Fruit fly (Drosophila melanogaster): ENCODE measurements around the gene tws.

DNA sequence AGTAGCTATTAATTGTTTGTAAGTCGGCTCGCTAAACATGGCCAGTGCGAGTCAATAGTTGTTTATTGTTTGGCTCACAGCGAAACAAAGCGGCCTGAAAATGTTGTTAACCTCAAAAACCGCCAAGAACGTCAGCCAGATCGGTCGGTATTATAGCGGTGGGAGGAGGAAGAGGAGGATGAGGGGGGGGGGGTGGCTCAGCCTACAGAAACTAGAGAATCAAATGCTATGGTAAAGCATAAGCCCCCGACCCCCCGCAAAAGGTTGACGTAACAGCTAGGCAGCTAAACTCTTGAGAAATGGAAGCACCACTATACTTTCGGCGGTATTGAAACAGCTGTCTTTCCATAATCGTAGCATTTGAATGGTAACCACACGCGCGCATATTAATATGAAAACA is 672 bp downstream of the tws start:
- TF ChIP-seq bab1 (GFP tag; optimal IDR thresholded peaks at IDR 0.05): no peak
- no peak for TF ChIP-seq toe (GFP tag; optimal IDR thresholded peaks at IDR 0.05)
- TF ChIP-seq CG7101 (tag; optimal IDR thresholded peaks at IDR 0.05): no peak
- no peak for TF ChIP-seq kay (GFP tag; ENCODE audit: borderline replicate concordance)
- TF ChIP-seq cnc (optimal IDR thresholded peaks at IDR 0.05): no peak
- no peak for TF ChIP-seq CG12768 (GFP tag; optimal IDR thresholded peaks at IDR 0.05)
- TF ChIP-seq CG5204 (GFP tag; optimal IDR thresholded peaks at IDR 0.05): no peak
- TF ChIP-seq CG7045 (GFP tag; optimal IDR thresholded peaks at IDR 0.05): no peak
- TF ChIP-seq Crg-1 (GFP tag; optimal IDR thresholded peaks at IDR 0.05): no peak
- no peak for TF ChIP-seq CG14711 (tag; optimal IDR thresholded peaks at IDR 0.05)

Data from whole organism, adult.